Fruit fly (Drosophila melanogaster): ENCODE measurements around the gene CG31088.

CG31088 gene

DNA sequence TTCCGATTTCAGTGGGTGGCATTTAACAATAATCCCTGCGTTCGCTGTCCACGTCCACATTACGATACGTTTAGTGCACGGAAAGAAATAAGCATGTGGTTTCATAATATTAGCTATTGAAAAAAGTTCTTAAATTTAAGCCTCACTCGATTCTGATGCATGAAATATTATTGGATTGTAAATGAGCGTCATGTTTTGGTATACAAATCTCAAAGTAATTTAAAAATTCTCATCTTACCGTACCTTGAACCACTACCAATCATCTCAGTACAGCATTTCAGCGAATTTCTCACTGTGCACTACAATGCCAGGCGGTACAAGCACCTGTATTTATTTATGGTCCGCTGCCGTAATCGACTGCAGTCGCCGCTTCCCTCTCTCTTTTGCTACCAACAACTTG lies 23.5 kb upstream of the CG31088 start (continued):
- TF ChIP-seq Lpt (GFP tag; optimal IDR thresholded peaks at IDR 0.05) (peak; percentile 86), salr (GFP tag; optimal IDR thresholded peaks at IDR 0.05) (peak; percentile 57 to 87), CG6854 (GFP tag; optimal IDR thresholded peaks at IDR 0.05) (no peak), Smox (GFP tag; optimal IDR thresholded peaks at IDR 0.05) (peak; percentile 79), spab (GFP tag; optimal IDR thresholded peaks at IDR 0.05) (peak; percentile 60), CG11294 (GFP tag; IDR thresholded peaks at IDR 0.05) (no peak), CG8119 (GFP tag; IDR thresholded peaks at IDR 0.05) (no peak), topi (GFP tag; optimal IDR thresholded peaks at IDR 0.05) (peak; percentile 75), Hr38 (GFP tag; optimal IDR thresholded peaks at IDR 0.05) (peak; percentile 47), CG32006 (GFP tag; optimal IDR thresholded peaks at IDR 0.05) (peak; percentile 88), Gug (GFP tag; IDR thresholded peaks at IDR 0.05) (no peak)

dm6 chr3R:15973488-15973975 lies 22.8 kb upstream of the CG31088 start:
- TF ChIP-seq Eip78C (GFP tag) (peak; percentile 24), achi (GFP tag; optimal IDR thresholded peaks at IDR 0.05) (no peak), CG31627 (GFP tag; optimal IDR thresholded peaks at IDR 0.05) (no peak), Eip75B (GFP tag; optimal IDR thresholded peaks at IDR 0.05) (peak; percentile 25), CG6276 (GFP tag; optimal IDR thresholded peaks at IDR 0.05) (no peak), fkh (GFP tag; optimal IDR thresholded peaks at IDR 0.05) (peak; percentile 72), CG3919 (GFP tag; optimal IDR thresholded peaks at IDR 0.05) (peak; percentile 3), svp (GFP tag) (peak; percentile 84), CG32006 (GFP tag; optimal IDR thresholded peaks at IDR 0.05) (no peak), CG8632 (GFP tag; optimal IDR thresholded peaks at IDR 0.05) (no peak), CG9139 (GFP tag; optimal IDR thresholded peaks at IDR 0.05) (peak; percentile 42), CG1621 (tag; optimal IDR thresholded peaks at IDR 0.05) (peak; percentile 6), ss (GFP tag; optimal IDR thresholded peaks at IDR 0.05) (peak in 1 of 2 experiments; percentile 28), eg (GFP tag; IDR thresholded peaks at IDR 0.05) (no peak), Met (GFP tag; optimal IDR thresholded peaks at IDR 0.05) (peak; percentile 16), CG15336 (GFP tag; IDR thresholded peaks at IDR 0.05) (no peak), Blimp-1 (GFP tag; optimal IDR thresholded peaks at IDR 0.05) (peak; percentile 32), vri (GFP tag; optimal IDR thresholded peaks at IDR 0.05) (no peak), Smox (GFP tag; optimal IDR thresholded peaks at IDR 0.05) (no peak), dsx (GFP tag; optimal IDR thresholded peaks at IDR 0.05; ENCODE audit: poor library complexity, severe bottlenecking) (peak; percentile 75), Sox102F (GFP tag; optimal IDR thresholded peaks at IDR 0.05) (no peak), Sox14 (GFP tag; optimal IDR thresholded peaks at IDR 0.05) (peak; percentile 38), Hr4 (GFP tag; optimal IDR thresholded peaks at IDR 0.05) (no peak)

DNA sequence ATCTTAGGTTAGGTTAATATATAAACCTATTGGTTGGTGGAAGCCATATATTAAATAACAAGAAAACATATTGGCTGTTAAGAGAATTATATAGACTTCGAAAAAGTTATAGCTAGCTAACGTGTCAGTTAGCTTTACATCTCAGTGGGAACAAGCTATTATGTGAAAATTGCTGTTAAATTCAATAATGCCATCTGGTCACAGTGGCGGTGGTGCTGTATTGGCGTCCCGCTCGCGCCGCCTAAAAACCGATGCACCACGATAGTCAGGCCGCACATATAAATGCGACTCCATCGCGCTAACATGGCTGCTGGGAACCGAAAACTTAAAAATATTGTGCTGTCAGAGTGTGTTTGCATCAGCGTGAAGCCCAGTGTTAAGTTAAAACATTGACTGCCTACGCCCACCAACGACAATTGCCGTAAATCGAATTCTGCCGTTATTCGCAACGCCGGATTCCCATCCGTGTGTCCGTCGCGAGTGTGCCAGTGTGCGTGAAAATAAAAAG lies 22.3 kb upstream of the CG31088 start, which contains the start of gene Hel89B:
TSS of gene Hel89B (plus strand) at position 320 of the 508 bp plus-strand sequence.
- TF ChIP-seq Ets96B (tag; optimal IDR thresholded peaks at IDR 0.05): no peak
- TF ChIP-seq CG3919 (GFP tag; optimal IDR thresholded peaks at IDR 0.05): no peak
- TF ChIP-seq Smox (GFP tag; optimal IDR thresholded peaks at IDR 0.05): peak; percentile 44
- peak; percentile 61 for TF ChIP-seq Ets21C (GFP tag; optimal IDR thresholded peaks at IDR 0.05)
- TF ChIP-seq CG32006 (GFP tag; optimal IDR thresholded peaks at IDR 0.05): peak; percentile 59
- no peak for TF ChIP-seq CG4318 (GFP tag; optimal IDR thresholded peaks at IDR 0.05)
- peak; percentile 63 for TF ChIP-seq achi (GFP tag; optimal IDR thresholded peaks at IDR 0.05)
- no peak for TF ChIP-seq esn (GFP tag; optimal IDR thresholded peaks at IDR 0.05)
- peak; percentile 10 for TF ChIP-seq Lpt (GFP tag; optimal IDR thresholded peaks at IDR 0.05)
- TF ChIP-seq CG7368 (GFP tag; optimal IDR thresholded peaks at IDR 0.05): no peak
- no peak for TF ChIP-seq CG6792 (GFP tag; optimal IDR thresholded peaks at IDR 0.05)
- peak; percentile 70 for TF ChIP-seq CG31627 (GFP tag; optimal IDR thresholded peaks at IDR 0.05)
- peak; percentile 35 for TF ChIP-seq Met (GFP tag; optimal IDR thresholded peaks at IDR 0.05)
- TF ChIP-seq CG6163 (GFP tag; IDR thresholded peaks at IDR 0.05): no peak
- no peak for TF ChIP-seq fd59A (GFP tag; optimal IDR thresholded peaks at IDR 0.05)
- TF ChIP-seq lz (GFP tag; optimal IDR thresholded peaks at IDR 0.05): peak; percentile 53
- TF ChIP-seq fd85E (GFP tag; optimal IDR thresholded peaks at IDR 0.05): no peak
- no peak for TF ChIP-seq dsx (GFP tag; optimal IDR thresholded peaks at IDR 0.05; ENCODE audit: poor library complexity, severe bottlenecking)
- TF ChIP-seq spab (GFP tag; optimal IDR thresholded peaks at IDR 0.05): no peak
- no peak for TF ChIP-seq Hr38 (GFP tag; optimal IDR thresholded peaks at IDR 0.05)
- TF ChIP-seq svp (GFP tag): peak; percentile 62
- TF ChIP-seq Hr4 (GFP tag; optimal IDR thresholded peaks at IDR 0.05): peak; percentile 72
- TF ChIP-seq CG16779 (tag; optimal IDR thresholded peaks at IDR 0.05): no peak
- peak; percentile 38 for TF ChIP-seq CG1621 (tag; optimal IDR thresholded peaks at IDR 0.05)
- no peak for TF ChIP-seq CG11294 (GFP tag; IDR thresholded peaks at IDR 0.05)
- no peak for TF ChIP-seq eg (GFP tag; IDR thresholded peaks at IDR 0.05)
- TF ChIP-seq fkh (GFP tag; optimal IDR thresholded peaks at IDR 0.05): no peak
- no peak for TF ChIP-seq CG8319 (GFP tag; optimal IDR thresholded peaks at IDR 0.05)
- TF ChIP-seq CG34406 (GFP tag; optimal IDR thresholded peaks at IDR 0.05): no peak
- peak; percentile 66 for TF ChIP-seq pdm3 (GFP tag; optimal IDR thresholded peaks at IDR 0.05)
- no peak for TF ChIP-seq vri (GFP tag; optimal IDR thresholded peaks at IDR 0.05)
